Worm (Caenorhabditis elegans) whole organism, young adult: ENCODE measurements around the gene irld-4.

Experiments
- C06A6.2 ChIP-seq: fragments of 200-800 bp; sonication (Bioruptor generic); conservative IDR thresholded peaks from 2 replicates; pipeline ENCODE4 v1.3.6; 2022; ENCODE audit warnings: missing genetic modification characterization, missing compliant biosample characterization
- F33H1.4 ChIP-seq: fragments of 200-800 bp; sonication (Bioruptor generic); IDR thresholded peaks from 2 replicates; pipeline ENCODE4 v1.3.6; 2022; ENCODE audit warnings: missing genetic modification reagents, missing genetic modification characterization, missing compliant biosample characterization
- F49E8.2 ChIP-seq: sonication (generic microtip); optimal IDR thresholded peaks from 3 replicates; lab custom pipeline; 2017; ENCODE audit warnings: missing genetic modification characterization, mild to moderate bottlenecking, missing compliant biosample characterization, antibody characterized with exemption, moderate library complexity; ENCODE audit not compliant: insufficient read depth
- Y67H2A.10 ChIP-seq: fragments of 200-800 bp; sonication (Bioruptor generic); conservative IDR thresholded peaks from 2 replicates; pipeline ENCODE4 v1.3.6; 2022; ENCODE audit warnings: missing genetic modification reagents, missing genetic modification characterization, missing compliant biosample characterization
- akir-1 ChIP-seq: fragments of 200-800 bp; sonication (Bioruptor generic); optimal IDR thresholded peaks from 2 replicates; lab custom pipeline; 2018; ENCODE audit warnings: mild to moderate bottlenecking, missing genetic modification characterization, moderate library complexity, missing compliant biosample characterization
- ama-1 ChIP-seq, 3 experiments: fragments of 150-350 bp in 1 of 3; sonication (generic microtip) in 2 of 3; optimal IDR thresholded peaks; 2 replicates each; lab custom pipeline; 2014 to 2018; ENCODE audit warnings: missing biosample characterization in 2 of 3, missing genetic modification characterization in 2 of 3, missing genetic modification reagents in 2 of 3
- attf-6 ChIP-seq: fragments of 200-800 bp; sonication (Bioruptor generic); IDR thresholded peaks from 2 replicates; pipeline ENCODE4 v1.3.6; 2022; ENCODE audit warnings: missing genetic modification reagents, missing genetic modification characterization, missing compliant biosample characterization
- lir-1 ChIP-seq: fragments of 200-800 bp; sonication (Bioruptor generic); conservative IDR thresholded peaks from 2 replicates; pipeline ENCODE4 v1.3.6; 2022; ENCODE audit warnings: missing genetic modification reagents, missing genetic modification characterization, missing compliant biosample characterization
- ztf-25 ChIP-seq: fragments of 200-800 bp; sonication (Bioruptor generic); IDR thresholded peaks from 2 replicates; pipeline ENCODE4 v1.3.6; 2022; ENCODE audit warnings: missing genetic modification reagents, missing genetic modification characterization, missing compliant biosample characterization

DNA sequence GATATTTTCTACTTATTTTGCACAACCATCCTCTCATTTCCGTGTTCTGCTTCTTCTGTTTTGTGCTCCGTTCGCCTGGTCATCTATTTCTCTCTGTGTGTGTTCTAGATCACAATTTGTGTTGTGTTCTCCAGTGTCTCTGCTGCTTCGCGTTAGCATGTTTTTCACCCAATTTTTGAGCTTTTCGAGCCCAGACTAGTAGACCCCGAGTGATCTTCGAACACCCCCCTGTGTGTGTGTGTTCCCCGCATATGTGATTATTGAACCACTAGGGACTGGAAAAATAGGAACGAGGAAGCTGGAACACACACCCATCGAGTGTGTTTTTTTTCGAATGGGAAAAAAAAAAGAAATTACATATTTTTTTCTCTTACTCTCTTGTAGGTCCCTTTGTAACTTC, 14.3 kb upstream of the irld-4 start:
- no peak for TF ChIP-seq ama-1 (optimal IDR thresholded peaks at IDR 0.05; lab: Kevin White, UChicago)
- no peak for TF ChIP-seq ama-1 (GFP tag; optimal IDR thresholded peaks at IDR 0.05; lab: Kevin White, UChicago)
- no peak for TF ChIP-seq Y67H2A.10 (GFP tag; lab: Robert Waterston, UW)
- TF ChIP-seq akir-1 (GFP tag; lab: Kevin White, UChicago): no peak
- no peak for TF ChIP-seq attf-6
- TF ChIP-seq F49E8.2 (tag; lab: Kevin White, UChicago): no peak
- TF ChIP-seq C06A6.2 (GFP tag; lab: Robert Waterston, UW): no peak
- TF ChIP-seq F33H1.4 (GFP tag; lab: Robert Waterston, UW): no peak
- TF ChIP-seq lir-1 (GFP tag; lab: Robert Waterston, UW): no peak
- TF ChIP-seq ztf-25 (GFP tag; lab: Robert Waterston, UW): no peak
